Fruit fly (Drosophila melanogaster): ENCODE measurements around the gene CG5194.

Gene CG5194

DNA sequence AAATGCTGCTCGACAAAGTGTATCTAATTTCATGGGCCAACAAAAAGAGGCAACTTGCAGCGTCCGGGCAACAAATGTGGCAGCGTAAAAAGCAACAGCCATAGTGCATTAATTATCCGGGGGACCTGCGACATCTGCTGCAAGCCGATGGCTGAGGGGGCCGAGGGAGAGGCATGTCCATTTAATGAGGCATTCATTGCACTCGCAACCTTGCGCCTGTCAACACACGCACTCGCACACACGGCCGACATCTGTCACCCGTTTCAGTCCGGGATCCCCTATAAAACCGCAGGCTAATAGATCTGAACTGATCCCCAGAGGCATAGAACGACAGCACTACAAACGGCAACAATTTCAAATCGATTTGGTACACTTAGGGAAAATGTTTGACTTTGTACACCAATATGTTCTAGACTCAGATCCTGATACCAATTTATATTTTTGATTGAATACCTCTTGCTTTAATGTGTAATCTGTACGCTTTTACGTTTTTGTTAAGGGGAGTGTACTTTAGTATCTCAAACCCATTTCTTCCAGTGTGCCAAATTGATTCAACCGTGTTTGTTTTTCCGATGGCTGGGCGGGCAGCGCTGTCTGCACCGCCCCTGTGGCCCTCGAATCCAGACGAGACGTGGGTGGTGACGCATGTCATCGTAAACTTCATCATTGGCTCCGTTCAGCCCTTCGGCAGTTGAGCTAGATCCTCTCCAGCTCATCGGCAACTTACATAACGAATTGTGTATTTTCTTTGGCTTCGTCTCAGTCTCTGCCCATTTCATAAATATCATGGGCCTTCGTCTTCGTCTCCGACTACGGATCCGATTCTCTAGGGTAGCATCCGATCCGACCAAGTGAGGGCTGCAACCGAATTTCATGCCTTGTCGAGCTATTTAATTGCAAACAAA lies 2.1 kb upstream of the CG5194 start (continued):
- TF ChIP-seq D (optimal IDR thresholded peaks at IDR 0.05), result peak; percentile 33
- peak; percentile 84 for TF ChIP-seq D (GFP tag; optimal IDR thresholded peaks at IDR 0.05)
- TF ChIP-seq Atf3 (GFP tag; optimal IDR thresholded peaks at IDR 0.05), result peak; percentile 30
- TF ChIP-seq NFAT (GFP tag; IDR thresholded peaks at IDR 0.05), result no peak
- no peak for TF ChIP-seq ash1 (GFP tag; optimal IDR thresholded peaks at IDR 0.05)
- peak; percentile 82 for TF ChIP-seq phol (tag; optimal IDR thresholded peaks at IDR 0.05)
- TF ChIP-seq gcm2 (GFP tag; optimal IDR thresholded peaks at IDR 0.05), result peak; percentile 15
- TF ChIP-seq CG12769 (tag; optimal IDR thresholded peaks at IDR 0.05), result peak; percentile 40
- TF ChIP-seq Sox100B (GFP tag; optimal IDR thresholded peaks at IDR 0.05), result peak; percentile 64
- TF ChIP-seq BtbVII (GFP tag; optimal IDR thresholded peaks at IDR 0.05), result no peak
- TF ChIP-seq ATbp (GFP tag; optimal IDR thresholded peaks at IDR 0.05), result peak; percentile 57
- TF ChIP-seq CG9876 (GFP tag; optimal IDR thresholded peaks at IDR 0.05), result peak; percentile 11
- peak in 1 of 3 experiments; percentile 55 for TF ChIP-seq Stat92E (GFP tag; optimal IDR thresholded peaks at IDR 0.05)
- no peak for TF ChIP-seq corto (GFP tag; optimal IDR thresholded peaks at IDR 0.05)
- no peak for TF ChIP-seq Scr (GFP tag; IDR thresholded peaks at IDR 0.05; ENCODE audit: partially characterized antibody)
- TF ChIP-seq lilli (GFP tag; optimal IDR thresholded peaks at IDR 0.05), result peak; percentile 46
- no peak for TF ChIP-seq Adf1 (GFP tag; IDR thresholded peaks at IDR 0.05)
- peak; percentile 73 for TF ChIP-seq unpg (GFP tag; optimal IDR thresholded peaks at IDR 0.05)
- no peak for TF ChIP-seq CG6854 (GFP tag; optimal IDR thresholded peaks at IDR 0.05)
- TF ChIP-seq maf-S (GFP tag; optimal IDR thresholded peaks at IDR 0.05), result peak; percentile 38
- peak; percentile 52 for TF ChIP-seq CG13123 (GFP tag; optimal IDR thresholded peaks at IDR 0.05)
- peak; percentile 69 for TF ChIP-seq Oli (tag; optimal IDR thresholded peaks at IDR 0.05)
- TF ChIP-seq CG7963 (GFP tag; IDR thresholded peaks at IDR 0.05; ENCODE audit: partially characterized antibody), result no peak
- peak; percentile 35 for TF ChIP-seq oc (tag; optimal IDR thresholded peaks at IDR 0.05)
- TF ChIP-seq chm (GFP tag; IDR thresholded peaks at IDR 0.05), result peak; percentile 91
- peak; percentile 72 for TF ChIP-seq Spps (tag; optimal IDR thresholded peaks at IDR 0.05)
- TF ChIP-seq CG7357 (GFP tag; IDR thresholded peaks at IDR 0.05), result peak; percentile 63; the same call in 1 of the 3 replicates
- peak; percentile 20 for TF ChIP-seq Sry-β (GFP tag; optimal IDR thresholded peaks at IDR 0.05)
- TF ChIP-seq zfh1 (GFP tag; IDR thresholded peaks at IDR 0.05), result peak; percentile 95
- TF ChIP-seq Dll (GFP tag; IDR thresholded peaks at IDR 0.05; ENCODE audit: partially characterized antibody), result no peak
- peak; percentile 58 for TF ChIP-seq Ada2b (GFP tag; IDR thresholded peaks at IDR 0.05)
- TF ChIP-seq CG2889 (GFP tag; IDR thresholded peaks at IDR 0.05), result 0 out of 3 replicates have a peak, but pooled peaks have one; percentile 28
- TF ChIP-seq fd96Cb (tag; optimal IDR thresholded peaks at IDR 0.05), result peak; percentile 82
- TF ChIP-seq odd (GFP tag; optimal IDR thresholded peaks at IDR 0.05), result peak; percentile 23
- TF ChIP-seq sob (GFP tag; IDR thresholded peaks at IDR 0.05), result peak; percentile 69
- no peak for TF ChIP-seq Meics (GFP tag; optimal IDR thresholded peaks at IDR 0.05)
- no peak for TF ChIP-seq CG15479 (GFP tag; optimal IDR thresholded peaks at IDR 0.05)
- TF ChIP-seq Sin3A (optimal IDR thresholded peaks at IDR 0.05), result no peak
- TF ChIP-seq Tbp (GFP tag; optimal IDR thresholded peaks at IDR 0.05), result no peak
- TF ChIP-seq trem (tag; optimal IDR thresholded peaks at IDR 0.05), result peak; percentile 78
- TF ChIP-seq hkb (optimal IDR thresholded peaks at IDR 0.05), result no peak
- TF ChIP-seq hkb (GFP tag; IDR thresholded peaks at IDR 0.05), result peak; percentile 80
- TF ChIP-seq cad (GFP tag; optimal IDR thresholded peaks at IDR 0.05), result no peak
- peak; percentile 82; the same call in 2 of the 3 replicates for TF ChIP-seq CG3726 (GFP tag; IDR thresholded peaks at IDR 0.05)
- TF ChIP-seq Nf-YB (GFP tag; optimal IDR thresholded peaks at IDR 0.05), result peak; percentile 39
- peak; percentile 95 for TF ChIP-seq CG10959 (GFP tag; IDR thresholded peaks at IDR 0.05)
- peak in 1 of 2 experiments; percentile 53 for TF ChIP-seq Hr78 (GFP tag; optimal IDR thresholded peaks at IDR 0.05)
- no peak for TF ChIP-seq CG10543 (GFP tag; optimal IDR thresholded peaks at IDR 0.05)
- peak; percentile 55; the same call in 1 of the 2 replicates for TF ChIP-seq klu (GFP tag; IDR thresholded peaks at IDR 0.05)

Data from whole organism, embryonic.